Worm (Caenorhabditis elegans) whole organism, young adult: ENCODE data around the gene pitr-2.

Experiments used
- B0019.2 ChIP-seq: fragments of 200-800 bp; sonication (Bioruptor generic); conservative IDR thresholded peaks from 2 replicates; pipeline ENCODE4 v1.3.6; 2022; ENCODE audit warnings: missing genetic modification reagents, missing genetic modification characterization, missing compliant biosample characterization
- nfyb-1 ChIP-seq: fragments of 200-800 bp; sonication (Bioruptor generic); IDR thresholded peaks from 2 replicates; pipeline ENCODE4 v1.3.6; 2022; ENCODE audit warnings: missing genetic modification reagents, missing genetic modification characterization, missing compliant biosample characterization

DNA sequence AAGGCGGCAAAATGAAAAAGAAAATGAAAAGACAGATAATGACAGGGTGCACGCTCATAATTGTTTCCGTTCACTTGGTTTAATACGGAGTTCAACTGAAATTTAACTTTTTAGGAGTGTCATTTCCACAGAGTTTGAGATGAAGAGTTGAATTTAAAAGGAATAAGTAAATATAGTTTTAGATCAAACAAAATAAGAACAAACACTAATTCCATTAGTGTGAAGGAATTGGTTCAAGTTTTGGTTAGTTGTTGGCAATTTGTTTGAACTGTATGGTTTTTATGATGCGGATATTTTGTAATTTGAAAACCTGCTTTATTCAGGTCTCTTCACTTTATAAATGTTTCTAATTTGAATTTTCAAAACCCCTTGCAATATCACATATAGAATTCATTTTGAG lies 19.2 kb upstream of the pitr-2 start, which contains the start of gene B0222.15:
- TF ChIP-seq B0019.2 (GFP tag; lab: Robert Waterston, UW) (no peak), nfyb-1 (GFP tag; lab: Robert Waterston, UW) (no peak)
